Worm (Caenorhabditis elegans): ENCODE results near the gene fbxa-202.

Gene fbxa-202

DNA sequence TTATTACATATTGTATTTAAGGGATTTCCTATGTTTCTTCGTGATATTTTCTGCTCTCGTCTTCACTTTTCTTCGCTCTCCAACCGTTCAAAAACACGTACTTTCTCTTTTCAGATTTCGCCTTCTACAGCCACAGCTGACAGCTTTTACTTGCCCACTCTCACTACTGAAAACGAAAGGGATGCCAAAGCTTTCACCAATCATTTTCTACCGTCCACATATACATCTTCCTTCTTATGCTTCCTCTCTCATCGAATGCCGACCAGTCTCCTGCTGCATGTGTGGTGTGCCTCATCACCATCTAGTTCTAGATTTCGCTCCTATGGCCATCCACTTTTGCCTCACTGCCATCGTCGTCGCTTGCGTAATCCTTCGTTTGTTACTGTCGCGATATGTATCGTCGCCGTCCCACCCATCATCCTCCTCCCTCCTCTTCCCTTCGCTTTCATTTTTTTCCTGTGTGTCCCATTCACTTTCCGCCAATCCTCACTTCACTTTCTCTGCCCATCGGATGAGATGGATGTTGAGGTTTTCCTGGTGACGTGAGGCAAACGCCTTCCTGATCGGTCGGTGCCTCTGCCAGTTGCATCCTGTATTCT is 26.2 kb downstream of the fbxa-202 start:
- TF ChIP-seq efl-1 (optimal IDR thresholded peaks at IDR 0.05) (no peak), efl-1 (GFP tag; optimal IDR thresholded peaks at IDR 0.05 in 1 of 2) (peak in 1 of 2 experiments; percentile 19), blmp-1 (tag; optimal IDR thresholded peaks at IDR 0.05) (peak; percentile 98), elt-2 (tag; optimal IDR thresholded peaks at IDR 0.05) (peak; percentile 4), nhr-85 (tag) (peak; percentile 5), tbx-2 (tag; optimal IDR thresholded peaks at IDR 0.05) (no peak)

DNA sequence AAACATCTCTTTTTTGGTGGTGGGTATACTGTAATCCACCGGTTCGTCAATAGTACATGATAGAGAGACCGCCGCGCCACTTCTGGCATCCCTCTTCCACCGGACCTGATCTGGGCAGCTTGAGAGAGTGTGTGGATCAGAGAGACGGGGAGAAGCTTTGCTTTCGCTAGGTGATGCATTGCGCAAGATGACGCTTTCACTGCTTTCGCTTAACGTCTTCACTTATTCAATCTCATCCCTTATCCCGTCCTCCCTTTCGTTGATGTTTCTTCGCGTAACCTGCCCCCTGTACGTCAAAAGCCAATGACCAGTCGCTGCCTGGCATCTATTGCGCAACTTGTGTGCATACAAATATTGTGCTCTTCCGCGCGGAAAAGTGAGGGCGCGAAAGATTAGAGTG is 27.1 kb downstream of the fbxa-202 start:
- TF ChIP-seq snu-23 (GFP tag; optimal IDR thresholded peaks at IDR 0.05) (no peak), blmp-1 (tag; optimal IDR thresholded peaks at IDR 0.05) (peak; percentile 100)

DNA sequence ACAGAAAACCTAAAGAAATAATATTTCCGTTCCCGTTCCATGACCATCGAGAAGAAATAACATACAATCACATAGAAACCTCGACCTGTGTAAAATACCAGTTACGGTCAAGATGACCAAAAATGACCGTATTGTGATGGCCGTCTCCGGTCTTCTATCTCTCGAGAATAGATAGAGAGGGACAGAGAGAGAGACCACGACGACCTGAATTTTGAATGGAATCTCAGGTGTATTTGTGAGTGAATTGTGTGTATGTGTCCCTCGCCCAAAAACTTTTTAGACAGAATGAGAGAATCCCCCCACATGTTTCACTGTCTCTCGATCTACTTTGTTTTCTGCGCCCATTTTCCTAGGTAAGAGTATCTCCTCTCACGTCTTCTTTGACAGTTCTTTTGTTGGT is 27.7 kb downstream of the fbxa-202 start:
- peak in 1 of 6 experiments; percentile 15 for TF ChIP-seq elt-3 (tag; optimal IDR thresholded peaks at IDR 0.05)
- peak; percentile 8 for TF ChIP-seq snu-23 (GFP tag; optimal IDR thresholded peaks at IDR 0.05)
- no peak for TF ChIP-seq tbx-2 (tag; optimal IDR thresholded peaks at IDR 0.05)
- TF ChIP-seq lin-14 (GFP tag; optimal IDR thresholded peaks at IDR 0.05) = peak; percentile 52
- no peak for TF ChIP-seq nhr-28 (tag; optimal IDR thresholded peaks at IDR 0.05)
- no peak for TF ChIP-seq unc-30 (tag; optimal IDR thresholded peaks at IDR 0.05)
- TF ChIP-seq sox-4 (tag; optimal IDR thresholded peaks at IDR 0.05) = no peak
- no peak for TF ChIP-seq Y116A8C.19 (tag; optimal IDR thresholded peaks at IDR 0.05; ENCODE audit: borderline replicate concordance)
- TF ChIP-seq hlh-17 (GFP tag; optimal IDR thresholded peaks at IDR 0.05; ENCODE audit: borderline replicate concordance) = no peak
- TF ChIP-seq grh-1 (GFP tag; IDR thresholded peaks at IDR 0.05) = no peak
- no peak for TF ChIP-seq dsc-1 (tag; optimal IDR thresholded peaks at IDR 0.05)
- TF ChIP-seq blmp-1 (tag; optimal IDR thresholded peaks at IDR 0.05) = peak; percentile 68
- peak in 1 of 2 experiments; percentile 19 for TF ChIP-seq lin-35 (GFP tag; optimal IDR thresholded peaks at IDR 0.05)
- TF ChIP-seq egl-27 (tag; optimal IDR thresholded peaks at IDR 0.05) = no peak
- TF ChIP-seq ceh-88 (GFP tag; IDR thresholded peaks at IDR 0.05) = no peak
- no peak for TF ChIP-seq nhr-84 (tag; optimal IDR thresholded peaks at IDR 0.05)
- no peak for TF ChIP-seq snpc-4 (tag; optimal IDR thresholded peaks at IDR 0.05)
- TF ChIP-seq nhr-19 (GFP tag; conservative IDR thresholded peaks at IDR 0.05) = no peak
- no peak for TF ChIP-seq nhr-71 (tag; optimal IDR thresholded peaks at IDR 0.05)
- no peak for TF ChIP-seq F16B12.6 (tag; optimal IDR thresholded peaks at IDR 0.05)
- TF ChIP-seq ama-1 (optimal IDR thresholded peaks at IDR 0.05) = no peak
- no peak for TF ChIP-seq lin-15B (tag; optimal IDR thresholded peaks at IDR 0.05)
- no peak for TF ChIP-seq nhr-90 (tag; optimal IDR thresholded peaks at IDR 0.05; ENCODE audit: poor library complexity)
- no peak for TF ChIP-seq unc-86 (tag; optimal IDR thresholded peaks at IDR 0.05)
- TF ChIP-seq zag-1 (tag; optimal IDR thresholded peaks at IDR 0.05) = no peak
- TF ChIP-seq nhr-85 (tag) = peak; percentile 72
- no peak for TF ChIP-seq unc-130 (tag; optimal IDR thresholded peaks at IDR 0.05)
- no peak for TF ChIP-seq nhr-47 (tag; optimal IDR thresholded peaks at IDR 0.05)
- TF ChIP-seq lin-39 (tag; optimal IDR thresholded peaks at IDR 0.05) = no peak
- no peak for TF ChIP-seq C16A3.4 (tag; optimal IDR thresholded peaks at IDR 0.05)
- TF ChIP-seq unc-98 (GFP tag; IDR thresholded peaks at IDR 0.05) = no peak
- no peak for TF ChIP-seq nhr-12 (tag; optimal IDR thresholded peaks at IDR 0.05)
- TF ChIP-seq mab-9 (GFP tag; IDR thresholded peaks at IDR 0.05) = no peak
- TF ChIP-seq efl-1 (optimal IDR thresholded peaks at IDR 0.05) = no peak
- peak in 1 of 2 experiments; percentile 90 for TF ChIP-seq efl-1 (GFP tag; optimal IDR thresholded peaks at IDR 0.05 in 1 of 2)

DNA sequence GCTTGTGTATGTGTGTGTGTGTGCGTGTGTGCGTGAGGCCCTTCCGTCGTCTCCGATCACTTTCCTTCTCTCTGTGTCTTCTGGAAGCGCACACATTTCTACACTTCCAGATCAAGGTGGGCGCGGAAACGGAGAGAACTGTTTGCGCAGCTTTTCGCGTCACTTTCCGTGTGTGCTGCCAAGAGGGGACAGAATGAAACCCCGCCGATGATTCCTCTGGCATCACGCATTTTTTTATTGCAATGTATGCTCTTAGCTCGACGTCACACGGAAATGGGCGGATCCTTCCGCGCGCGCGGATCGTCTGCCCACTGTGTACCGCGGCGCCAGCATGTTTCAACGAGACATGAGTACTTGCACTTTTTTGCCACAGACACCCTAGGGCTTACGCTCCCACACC is 28.3 kb downstream of the fbxa-202 start:
- TF ChIP-seq zag-1 (tag; optimal IDR thresholded peaks at IDR 0.05) (no peak), snpc-4 (tag; optimal IDR thresholded peaks at IDR 0.05) (no peak), ceh-90 (tag; optimal IDR thresholded peaks at IDR 0.05) (no peak), nhr-71 (tag; optimal IDR thresholded peaks at IDR 0.05) (no peak), nhr-76 (tag; optimal IDR thresholded peaks at IDR 0.05) (no peak), jun-1 (tag; optimal IDR thresholded peaks at IDR 0.05) (no peak), ces-1 (GFP tag; optimal IDR thresholded peaks at IDR 0.05) (no peak), fkh-8 (tag; optimal IDR thresholded peaks at IDR 0.05) (no peak), pax-3 (tag; optimal IDR thresholded peaks at IDR 0.05) (no peak), hpl-2 (GFP tag; optimal IDR thresholded peaks at IDR 0.05) (no peak), unc-62 (GFP tag; optimal IDR thresholded peaks at IDR 0.05) (no peak)

Measured in whole organism, L1 larva.